Worm (Caenorhabditis elegans): ENCODE results near the gene nspc-13.

The nspc-13 gene

ce11 chrX:12347822-12348221 is 9.4 kb upstream of the nspc-13 start (continued):
- TF ChIP-seq hlh-13 (GFP tag; optimal IDR thresholded peaks at IDR 0.05) (no peak), odd-2 (tag; optimal IDR thresholded peaks at IDR 0.05) (no peak)

DNA sequence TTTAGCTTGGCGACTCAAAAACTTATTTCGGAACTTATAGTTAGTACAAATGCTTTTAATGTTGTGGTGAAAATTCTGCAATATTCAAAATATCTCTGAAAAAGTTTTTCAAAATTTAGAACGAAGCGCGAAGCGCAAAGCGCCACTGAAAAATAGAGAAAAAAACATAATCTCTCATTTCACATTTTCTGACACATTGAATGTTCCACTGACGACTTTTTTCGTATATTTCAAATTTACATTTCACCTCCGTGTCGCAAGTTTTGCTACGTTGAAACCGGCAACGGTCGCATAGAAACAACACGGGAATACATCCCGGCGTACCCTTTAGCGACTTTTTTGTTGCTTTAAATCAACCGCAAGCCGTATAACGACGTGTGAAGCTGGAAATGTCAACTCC is 8.9 kb upstream of the nspc-13 start, which contains the start of gene F42F12.14:
TSS of gene F42F12.14 (plus strand) at position 301 of the 400 bp plus-strand sequence.
- TF ChIP-seq che-1 (tag; optimal IDR thresholded peaks at IDR 0.05): no peak
- TF ChIP-seq odd-2 (tag; optimal IDR thresholded peaks at IDR 0.05): no peak
- no peak for TF ChIP-seq ceh-9 (tag; optimal IDR thresholded peaks at IDR 0.05)
- no peak for TF ChIP-seq mec-3 (tag; optimal IDR thresholded peaks at IDR 0.05; ENCODE audit: borderline replicate concordance)
- TF ChIP-seq ceh-24 (tag; optimal IDR thresholded peaks at IDR 0.05): no peak
- TF ChIP-seq K02D7.2 (tag; optimal IDR thresholded peaks at IDR 0.05): no peak
- no peak for TF ChIP-seq ceh-14 (tag; optimal IDR thresholded peaks at IDR 0.05)
- TF ChIP-seq pqm-1 (tag; optimal IDR thresholded peaks at IDR 0.05): no peak
- no peak for TF ChIP-seq ahr-1 (tag; optimal IDR thresholded peaks at IDR 0.05)
- no peak for TF ChIP-seq nfya-1 (tag; optimal IDR thresholded peaks at IDR 0.05)
- TF ChIP-seq gmeb-2 (tag; optimal IDR thresholded peaks at IDR 0.05): no peak
- no peak for TF ChIP-seq C38D4.7 (GFP tag; optimal IDR thresholded peaks at IDR 0.05)
- no peak for TF ChIP-seq hlh-8 (tag; optimal IDR thresholded peaks at IDR 0.05)
- no peak for TF ChIP-seq pag-3 (tag; optimal IDR thresholded peaks at IDR 0.05; ENCODE audit: borderline replicate concordance)
- no peak for TF ChIP-seq unc-3 (GFP tag; conservative IDR thresholded peaks at IDR 0.05)
- no peak for TF ChIP-seq unc-3 (tag; optimal IDR thresholded peaks at IDR 0.05)
- TF ChIP-seq pha-2 (tag; optimal IDR thresholded peaks at IDR 0.05): no peak
- no peak for TF ChIP-seq ref-2 (tag; optimal IDR thresholded peaks at IDR 0.05)
- no peak for TF ChIP-seq unc-86 (tag; optimal IDR thresholded peaks at IDR 0.05)

DNA sequence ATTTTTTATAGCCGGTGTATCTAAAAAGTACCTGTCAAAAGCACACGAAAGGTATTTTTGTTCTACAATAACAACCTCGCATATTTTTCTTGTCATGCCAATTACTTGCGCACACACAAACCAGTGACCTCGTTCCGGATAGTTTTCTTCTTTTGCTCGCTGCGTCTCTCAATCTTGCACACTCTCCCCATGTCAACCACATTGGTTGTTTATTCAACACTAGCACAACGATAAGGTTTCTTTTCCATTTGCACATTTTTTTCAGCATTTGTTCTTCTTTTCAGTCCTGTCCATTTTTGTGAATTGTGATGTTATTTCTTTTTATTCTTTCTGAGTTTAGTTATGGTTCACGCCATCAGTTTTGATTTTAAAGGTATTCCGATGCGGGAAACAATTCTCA is 7.0 kb upstream of the nspc-13 start, which contains the start of gene F42F12.3:
TSS of gene F42F12.3 (plus strand) at position 372 of the 400 bp plus-strand sequence.
- TF ChIP-seq ceh-19 (GFP tag; optimal IDR thresholded peaks at IDR 0.05): no peak
- TF ChIP-seq Y22D7AL.16 (tag; optimal IDR thresholded peaks at IDR 0.05): no peak
- TF ChIP-seq fkh-6 (tag; optimal IDR thresholded peaks at IDR 0.05): no peak
- no peak for TF ChIP-seq fkh-10 (GFP tag; optimal IDR thresholded peaks at IDR 0.05)
- no peak for TF ChIP-seq pag-3 (tag; optimal IDR thresholded peaks at IDR 0.05; ENCODE audit: borderline replicate concordance)
- TF ChIP-seq ceh-34 (tag; optimal IDR thresholded peaks at IDR 0.05): no peak
- no peak for TF ChIP-seq hlh-13 (GFP tag; optimal IDR thresholded peaks at IDR 0.05)
- TF ChIP-seq ceh-48 (tag; optimal IDR thresholded peaks at IDR 0.05): no peak
- TF ChIP-seq ztf-16 (tag; optimal IDR thresholded peaks at IDR 0.05): no peak
- no peak for TF ChIP-seq tbx-7 (tag; optimal IDR thresholded peaks at IDR 0.05)
- no peak for TF ChIP-seq ets-4 (tag; optimal IDR thresholded peaks at IDR 0.05)
- TF ChIP-seq F13H6.1 (tag; optimal IDR thresholded peaks at IDR 0.05): no peak
- no peak for TF ChIP-seq ceh-31 (tag; optimal IDR thresholded peaks at IDR 0.05)

DNA sequence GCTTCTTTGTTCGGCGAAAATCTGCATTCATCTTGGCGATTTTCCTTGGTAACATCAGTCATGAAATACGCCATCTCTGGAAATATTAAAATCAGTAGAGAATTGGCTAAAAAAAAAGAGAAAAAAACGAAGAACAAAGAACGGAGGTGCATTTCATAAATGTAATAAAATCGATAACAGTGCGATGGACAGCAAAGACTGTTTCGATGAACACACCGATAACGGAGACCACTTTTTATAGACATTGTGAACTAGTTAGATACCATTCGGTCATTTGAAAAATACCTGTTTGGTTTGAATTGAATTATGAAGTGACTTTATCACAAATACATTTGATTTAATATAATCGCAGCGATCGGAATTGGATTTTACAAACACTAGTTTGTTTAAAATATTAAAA is 4.4 kb upstream of the nspc-13 start, which contains the start of gene F42F12.4:
TSS of gene F42F12.4 (minus strand) at position 76 of the 400 bp plus-strand sequence.
- TF ChIP-seq pax-1 (tag; optimal IDR thresholded peaks at IDR 0.05): no peak
- TF ChIP-seq nhr-232 (tag; optimal IDR thresholded peaks at IDR 0.05): no peak
- TF ChIP-seq pag-3 (tag; optimal IDR thresholded peaks at IDR 0.05; ENCODE audit: borderline replicate concordance): no peak
- TF ChIP-seq sox-4 (tag; optimal IDR thresholded peaks at IDR 0.05): no peak
- no peak for TF ChIP-seq npax-4 (tag; optimal IDR thresholded peaks at IDR 0.05)
- TF ChIP-seq hlh-8 (tag; optimal IDR thresholded peaks at IDR 0.05): no peak
- TF ChIP-seq elt-2 (tag; optimal IDR thresholded peaks at IDR 0.05): no peak
- no peak for TF ChIP-seq K02D7.2 (tag; optimal IDR thresholded peaks at IDR 0.05)
- TF ChIP-seq fkh-6 (tag; optimal IDR thresholded peaks at IDR 0.05): no peak
- no peak for TF ChIP-seq pros-1 (tag; optimal IDR thresholded peaks at IDR 0.05)
- no peak for TF ChIP-seq ceh-24 (tag; optimal IDR thresholded peaks at IDR 0.05)
- TF ChIP-seq K09A11.1 (tag; optimal IDR thresholded peaks at IDR 0.05; ENCODE audit: insufficient read depth): no peak
- TF ChIP-seq ceh-2 (tag; optimal IDR thresholded peaks at IDR 0.05): no peak
- TF ChIP-seq unc-3 (GFP tag; conservative IDR thresholded peaks at IDR 0.05): no peak
- no peak for TF ChIP-seq unc-3 (tag; optimal IDR thresholded peaks at IDR 0.05)
- no peak for TF ChIP-seq C38D4.7 (GFP tag; optimal IDR thresholded peaks at IDR 0.05)
- no peak for TF ChIP-seq C08G9.2 (tag; optimal IDR thresholded peaks at IDR 0.05)

All from whole organism, late embryonic.